Worm (Caenorhabditis elegans) whole organism, midembryonic: ENCODE results near the gene F22B5.10.
"Not testable (repeated sequence)": the region's sequence is repeated elsewhere in the genome, so short reads cannot be mapped to it uniquely, and the experiment has no call there.

ENCODE experiments used
- T22C8.4 ChIP-seq: fragments of 200-800 bp; sonication (Bioruptor generic); IDR thresholded peaks from 2 replicates; pipeline ENCODE4 v1.3.6; 2022; ENCODE audit warnings: missing genetic modification characterization, missing compliant biosample characterization
- cog-1 ChIP-seq: sonication (generic microtip); optimal IDR thresholded peaks from 2 replicates; lab custom pipeline; 2016; ENCODE audit warnings: missing genetic modification characterization, missing compliant biosample characterization
- flt-1 ChIP-seq: fragments of 200-800 bp; sonication (Bioruptor generic); IDR thresholded peaks from 2 replicates; pipeline ENCODE4 v1.3.6; 2022; ENCODE audit warnings: missing genetic modification characterization, missing compliant biosample characterization
- klf-2 ChIP-seq: fragments of 200-800 bp; sonication (Bioruptor generic); conservative IDR thresholded peaks from 2 replicates; pipeline ENCODE4 v1.3.6; 2022; ENCODE audit warnings: missing genetic modification reagents, missing genetic modification characterization, missing compliant biosample characterization
- med-1 ChIP-seq: sonication (generic microtip); optimal IDR thresholded peaks from 2 replicates; lab custom pipeline; 2017; ENCODE audit warnings: missing genetic modification characterization, mild to moderate bottlenecking, missing compliant biosample characterization, antibody characterized with exemption, missing genetic modification reagents; ENCODE audit not compliant: insufficient read depth
- ref-1 ChIP-seq: fragments of 200-800 bp; sonication (Bioruptor generic); conservative IDR thresholded peaks from 2 replicates; pipeline ENCODE4 v1.3.6; 2022; ENCODE audit warnings: missing genetic modification reagents, missing genetic modification characterization, missing compliant biosample characterization
- tab-1 ChIP-seq: fragments of 200-800 bp; sonication (Bioruptor generic); IDR thresholded peaks from 2 replicates; pipeline ENCODE4 v1.3.6; 2022; ENCODE audit warnings: missing genetic modification characterization, missing compliant biosample characterization
- ztf-23 ChIP-seq: fragments of 200-800 bp; sonication (Bioruptor generic); IDR thresholded peaks from 2 replicates; pipeline ENCODE4 v1.3.6; 2022; ENCODE audit warnings: missing genetic modification reagents, missing genetic modification characterization, missing compliant biosample characterization
- ztf-29 ChIP-seq: fragments of 200-800 bp; sonication (Bioruptor generic); IDR thresholded peaks from 2 replicates; pipeline ENCODE4 v1.3.6; 2022; ENCODE audit warnings: missing genetic modification reagents, missing genetic modification characterization, missing compliant biosample characterization

The F22B5.10 gene

DNA sequence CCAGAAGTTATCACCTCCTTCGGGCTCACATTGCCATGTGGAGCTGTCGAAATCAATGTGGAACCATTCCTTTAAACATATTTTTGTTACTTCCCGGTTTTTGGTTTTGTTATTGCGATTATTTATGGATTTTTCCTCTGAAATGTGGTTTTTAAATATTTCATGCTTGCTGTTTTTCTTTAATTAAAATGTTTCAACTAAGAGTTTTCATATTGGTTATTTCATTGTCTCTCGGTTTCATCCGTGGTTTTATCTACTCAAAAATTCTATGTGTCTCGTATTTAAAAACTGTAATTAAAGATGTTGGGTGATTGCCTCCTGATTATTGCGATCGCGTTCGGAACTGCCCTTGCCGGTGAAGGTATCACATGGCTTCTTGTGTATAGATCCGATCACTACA, at the start of gene F22B5.10:
F22B5.10 (plus strand) TSS at position 301 of the 400 bp plus-strand sequence.
- TF ChIP-seq tab-1 (no peak), ztf-29 (no peak), med-1 (GFP tag; lab: Kevin White, UChicago) (no peak), T22C8.4 (no peak)

DNA sequence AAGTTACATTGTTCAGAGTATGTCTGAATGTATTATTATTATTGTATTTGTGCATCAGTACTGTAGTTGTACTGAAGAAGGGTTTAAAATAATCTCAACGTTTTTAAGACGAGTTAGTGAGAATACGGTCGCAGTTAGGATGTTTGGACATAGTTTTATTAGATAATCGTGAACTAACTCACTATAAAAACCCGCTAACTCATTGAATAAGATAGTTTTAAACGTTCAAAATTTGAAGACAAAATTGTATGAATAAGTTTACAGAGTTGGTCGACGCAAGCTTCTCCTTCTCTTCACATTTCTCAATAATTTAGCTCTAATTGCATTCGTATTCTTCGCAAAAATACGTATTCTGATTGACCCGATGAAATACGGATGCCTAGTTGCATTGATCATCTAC, 48.0 kb upstream of the F22B5.10 start:
- TF ChIP-seq T22C8.4 (no peak), tab-1 (no peak), ref-1 (no peak), ztf-23 (GFP tag; lab: Robert Waterston, UW) (no peak), med-1 (GFP tag; lab: Kevin White, UChicago) (no peak), klf-2 (GFP tag; lab: Robert Waterston, UW) (no peak), flt-1 (no peak), cog-1 (tag; lab: Kevin White, UChicago) (no peak), ztf-29 (no peak)

DNA sequence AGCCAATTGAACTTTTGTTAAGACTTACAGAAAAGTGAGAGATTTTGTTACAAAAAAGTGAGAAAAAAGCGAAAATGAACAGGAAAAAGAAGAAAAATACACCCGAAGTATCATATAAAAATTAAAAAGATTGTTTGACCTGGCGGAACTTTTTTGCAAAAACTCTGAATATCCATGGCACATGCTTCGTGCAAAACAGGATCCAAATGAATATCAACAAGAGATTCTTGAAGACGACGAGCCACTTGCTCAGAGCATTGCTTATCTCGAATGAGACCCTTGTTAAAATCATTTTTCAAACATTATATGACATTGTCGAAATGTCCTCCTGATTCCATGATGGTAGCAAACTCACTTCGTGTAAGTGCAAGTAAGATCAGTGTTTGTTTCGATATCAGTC, 47.2 kb upstream of the F22B5.10 start, which contains the start of gene F14E5.8:
F14E5.8 (plus strand) TSS at position 301 of the 400 bp plus-strand sequence.
- not testable (repeated sequence) for TF ChIP-seq ztf-23 (GFP tag; lab: Robert Waterston, UW); tab-1; klf-2 (GFP tag; lab: Robert Waterston, UW)

DNA sequence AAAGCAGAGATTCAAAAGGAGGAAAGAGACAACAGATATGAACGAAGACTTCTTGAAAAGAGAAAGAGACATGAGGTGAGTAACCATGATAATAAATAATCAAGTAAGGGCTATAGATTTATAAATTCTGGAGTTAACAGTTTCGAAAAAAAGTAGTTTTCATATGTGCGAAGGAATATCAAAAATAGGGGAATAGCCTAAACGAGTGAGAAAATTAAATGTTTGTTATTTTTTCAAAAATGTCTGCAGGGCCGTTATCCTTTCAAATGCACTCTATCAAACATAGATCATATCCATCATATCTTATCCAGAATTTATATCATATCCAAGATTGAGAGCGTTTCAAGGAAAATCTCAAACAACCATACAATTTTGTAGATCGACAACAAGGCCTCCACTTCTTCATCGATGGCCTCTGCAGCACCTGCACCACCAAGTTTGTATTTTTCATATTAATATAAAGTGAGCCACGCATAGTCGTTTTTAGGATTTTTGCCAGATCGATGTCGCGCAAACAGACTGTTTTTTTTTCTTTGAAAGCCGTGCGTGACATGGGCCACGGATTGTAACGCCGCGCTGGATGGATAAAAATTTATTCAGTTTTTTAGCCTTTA, 46.1 kb upstream of the F22B5.10 start:
- TF ChIP-seq cog-1 (tag; lab: Kevin White, UChicago) (no peak), med-1 (GFP tag; lab: Kevin White, UChicago) (no peak), ztf-29 (no peak), klf-2 (GFP tag; lab: Robert Waterston, UW) (no peak), tab-1 (no peak), flt-1 (no peak), ztf-23 (GFP tag; lab: Robert Waterston, UW) (no peak)

DNA sequence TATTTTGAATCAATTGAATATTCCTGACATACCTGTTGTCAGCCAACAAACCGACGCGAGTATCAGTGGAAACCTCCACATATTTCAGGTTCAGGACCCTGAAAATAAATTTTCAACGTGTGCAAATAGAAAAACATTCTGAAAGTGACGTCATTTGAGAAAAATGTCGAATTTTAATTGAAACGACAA, 38.3 kb upstream of the F22B5.10 start, which contains the start of gene F14E5.2:
F14E5.2 (minus strand) TSS at position 101 of the 189 bp plus-strand sequence.
- TF ChIP-seq tab-1 (no peak), cog-1 (tag; lab: Kevin White, UChicago) (no peak), ztf-23 (GFP tag; lab: Robert Waterston, UW) (no peak), ztf-29 (no peak), med-1 (GFP tag; lab: Kevin White, UChicago) (no peak), T22C8.4 (no peak), klf-2 (GFP tag; lab: Robert Waterston, UW) (no peak), flt-1 (no peak), ref-1 (no peak)

DNA sequence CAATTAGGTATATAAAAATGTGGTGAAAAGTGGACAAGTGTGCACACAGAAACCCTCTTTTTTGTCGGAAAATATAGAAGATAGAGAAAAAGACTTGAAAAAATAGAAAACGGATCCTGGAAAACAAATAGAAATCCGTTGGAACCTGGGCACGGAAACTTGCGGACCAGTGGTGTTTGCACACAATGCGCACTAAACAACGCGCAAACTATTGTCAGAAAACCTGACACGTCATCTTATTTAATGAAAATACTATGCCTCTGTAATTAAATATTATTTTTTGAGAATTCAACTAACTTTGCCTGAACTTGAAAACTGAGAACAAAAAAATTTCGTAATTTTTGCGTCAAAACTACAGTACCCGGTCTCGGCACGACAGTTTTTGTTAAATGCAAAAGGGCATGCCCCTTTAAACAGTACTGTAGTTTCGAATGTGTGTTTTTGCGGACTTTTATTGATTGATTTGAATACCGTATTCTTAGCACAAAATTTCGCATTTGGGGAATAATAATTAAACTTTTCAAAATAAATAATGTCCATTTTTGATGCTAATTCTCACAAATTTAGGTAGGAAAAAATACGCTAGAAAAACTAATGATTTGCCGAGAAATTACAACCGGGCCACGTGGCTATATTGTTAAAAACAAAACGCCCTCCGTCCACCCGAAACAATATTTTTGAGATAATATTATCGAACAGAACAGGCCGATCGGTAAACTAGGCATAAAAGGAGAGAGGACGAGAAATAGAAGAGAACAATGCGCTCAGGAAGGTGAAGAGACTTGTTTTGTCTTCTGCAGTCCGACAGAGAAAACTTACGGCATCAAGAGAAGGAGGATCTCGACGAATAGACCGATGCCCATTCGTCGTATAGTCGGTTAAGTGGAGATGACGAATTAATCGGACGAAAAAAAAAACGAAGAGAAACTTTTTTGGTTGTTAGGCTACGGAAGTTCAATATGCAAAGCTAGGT, 37.7 kb upstream of the F22B5.10 start:
- TF ChIP-seq med-1 (GFP tag; lab: Kevin White, UChicago), result no peak
- TF ChIP-seq ref-1, result no peak
- no peak for TF ChIP-seq ztf-29
- TF ChIP-seq cog-1 (tag; lab: Kevin White, UChicago), result no peak
- no peak for TF ChIP-seq klf-2 (GFP tag; lab: Robert Waterston, UW)
- no peak for TF ChIP-seq T22C8.4
- TF ChIP-seq flt-1, result no peak
- no peak for TF ChIP-seq ztf-23 (GFP tag; lab: Robert Waterston, UW)
- TF ChIP-seq tab-1, result no peak

DNA sequence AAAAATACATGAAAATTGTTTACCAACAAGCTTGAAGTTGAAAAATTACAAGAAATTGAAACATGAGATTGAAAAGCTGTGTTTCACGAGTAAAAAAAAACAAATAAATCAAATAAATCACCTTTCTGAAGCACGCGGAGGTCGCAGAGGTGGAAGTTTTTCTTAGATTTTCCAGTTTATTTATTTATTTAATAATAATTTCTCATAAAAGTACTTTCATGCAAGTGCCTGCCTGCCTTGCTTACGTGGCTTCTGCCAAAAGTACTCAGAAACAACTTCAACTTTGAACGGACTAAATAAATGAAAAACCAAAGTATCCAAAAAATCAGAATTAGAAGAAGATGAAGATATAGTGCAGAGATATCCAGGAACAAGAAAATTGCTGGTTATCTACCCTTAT, 35.0 kb upstream of the F22B5.10 start, which contains the start of gene acp-2:
acp-2 (minus strand) TSS at position 101 of the 400 bp plus-strand sequence.
- TF ChIP-seq T22C8.4 (no peak), klf-2 (GFP tag; lab: Robert Waterston, UW) (no peak), cog-1 (tag; lab: Kevin White, UChicago) (no peak), med-1 (GFP tag; lab: Kevin White, UChicago) (no peak), ref-1 (no peak), tab-1 (no peak), flt-1 (no peak), ztf-29 (no peak), ztf-23 (GFP tag; lab: Robert Waterston, UW) (no peak)

DNA sequence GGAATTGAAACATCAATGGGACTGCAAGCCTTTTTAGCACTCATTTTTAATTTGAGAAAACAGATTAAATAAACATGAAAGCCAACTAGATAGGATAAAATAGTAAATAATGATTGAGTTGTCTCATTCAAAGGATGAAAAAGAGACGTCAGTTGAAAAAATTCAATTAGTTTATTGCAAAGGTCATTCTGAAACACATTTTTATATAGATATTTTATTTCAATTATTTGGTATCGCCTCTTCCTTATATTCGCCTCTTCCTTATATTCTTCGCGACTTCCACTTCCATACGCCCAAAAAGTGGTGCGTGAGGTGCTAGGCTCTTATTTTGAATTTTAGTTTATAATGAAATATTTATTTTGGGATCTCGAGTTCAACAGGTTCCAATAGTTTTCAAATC, 32.0 kb upstream of the F22B5.10 start, which contains the start of gene acp-4:
acp-4 (minus strand) TSS at position 101 of the 400 bp plus-strand sequence.
- TF ChIP-seq med-1 (GFP tag; lab: Kevin White, UChicago) (no peak), T22C8.4 (no peak), ztf-23 (GFP tag; lab: Robert Waterston, UW) (no peak), klf-2 (GFP tag; lab: Robert Waterston, UW) (no peak), tab-1 (no peak), cog-1 (tag; lab: Kevin White, UChicago) (no peak), ztf-29 (no peak), flt-1 (no peak), ref-1 (no peak)

DNA sequence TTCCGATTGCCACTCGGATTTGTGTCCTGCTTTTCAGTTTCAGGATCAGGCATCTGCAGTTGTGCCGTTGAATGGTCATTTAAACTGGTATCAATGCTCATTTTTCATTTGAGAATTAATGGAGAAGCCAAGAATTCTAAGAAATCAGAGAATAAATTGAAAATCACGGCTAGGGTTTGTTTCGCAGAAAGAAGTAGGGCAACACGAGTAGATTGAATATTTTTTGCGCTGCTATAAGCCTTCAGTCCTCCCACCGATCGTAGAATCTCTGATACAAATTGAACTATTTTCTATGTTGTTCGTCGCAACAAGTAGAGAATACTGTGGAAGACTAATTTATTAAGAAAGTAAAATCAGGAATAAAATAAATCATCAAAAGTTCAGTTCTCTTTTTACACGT, 29.9 kb upstream of the F22B5.10 start, which contains the start of gene acp-3:
acp-3 (minus strand) TSS at position 101 of the 400 bp plus-strand sequence.
- TF ChIP-seq ref-1 (no peak), ztf-23 (GFP tag; lab: Robert Waterston, UW) (no peak), klf-2 (GFP tag; lab: Robert Waterston, UW) (no peak), flt-1 (no peak), T22C8.4 (no peak), ztf-29 (no peak), tab-1 (no peak), cog-1 (tag; lab: Kevin White, UChicago) (no peak), med-1 (GFP tag; lab: Kevin White, UChicago) (no peak)

DNA sequence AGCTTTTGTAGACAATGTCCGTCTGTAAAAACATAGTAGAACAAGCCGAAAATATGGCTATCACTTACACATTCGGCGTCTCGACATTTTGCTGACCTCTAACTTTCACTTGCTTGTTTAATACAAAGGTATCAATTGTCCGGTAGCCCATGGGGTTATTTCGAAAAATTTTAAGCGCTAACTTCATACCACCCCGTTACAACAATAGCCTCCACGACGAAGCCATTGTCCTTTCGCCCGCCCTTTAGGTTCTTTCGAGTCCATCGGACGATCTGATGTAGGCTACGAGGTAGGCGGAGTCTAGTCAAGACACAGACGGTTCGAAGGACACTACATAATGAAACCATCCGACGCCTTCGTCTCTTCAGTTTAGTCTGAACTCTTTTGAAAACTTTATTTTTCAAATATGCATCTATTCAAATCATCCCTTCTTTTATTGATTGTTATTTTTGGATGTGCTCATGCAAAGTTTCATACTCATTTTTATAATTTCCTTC, 28.1 kb upstream of the F22B5.10 start, which contains the start of gene lips-10:
lips-10 (plus strand) TSS at position 378 of the 497 bp plus-strand sequence.
- TF ChIP-seq klf-2 (GFP tag; lab: Robert Waterston, UW) (no peak), med-1 (GFP tag; lab: Kevin White, UChicago) (no peak), ztf-23 (GFP tag; lab: Robert Waterston, UW) (no peak), tab-1 (no peak)
